Worm (Caenorhabditis elegans) whole organism, L4 larva: ENCODE data around the gene cnp-3.
A peak's percentile ranks its signal among the peaks of the same experiment; 100 is the strongest.

Source experiments
- F37D6.2 ChIP-seq: sonication (generic microtip); optimal IDR thresholded peaks from 2 replicates; lab custom pipeline; 2016; ENCODE audit warnings: mild to moderate bottlenecking, missing genetic modification characterization, missing compliant biosample characterization
- Y5F2A.4 ChIP-seq: fragments of 200-800 bp; sonication (Bioruptor generic); optimal IDR thresholded peaks from 2 replicates; lab custom pipeline; 2018; ENCODE audit warnings: mild to moderate bottlenecking, missing genetic modification characterization, missing compliant biosample characterization
- ZK546.5 ChIP-seq, 2 experiments: sonication (generic microtip); optimal IDR thresholded peaks; 2 replicates each; lab custom pipeline; 2017; ENCODE audit warnings: missing biosample characterization in 2 of 2, missing genetic modification characterization in 2 of 2
- aha-1 ChIP-seq: fragments of 150-350 bp; peaks from one replicate; lab custom pipeline; 2014; ENCODE audit warnings: missing biosample characterization, missing genetic modification characterization
- ceh-20 ChIP-seq: fragments of 200-800 bp; sonication (Bioruptor generic); IDR thresholded peaks from 2 replicates; pipeline ENCODE4 v1.3.6; 2022; ENCODE audit warnings: missing genetic modification reagents, missing genetic modification characterization, missing compliant biosample characterization
- ceh-82 ChIP-seq: sonication (generic microtip); optimal IDR thresholded peaks from 2 replicates; lab custom pipeline; 2017; ENCODE audit warnings: missing biosample characterization, missing genetic modification characterization
- cey-2 ChIP-seq: sonication (generic microtip); optimal IDR thresholded peaks from 3 replicates; lab custom pipeline; 2017; ENCODE audit warnings: missing genetic modification characterization, mild to moderate bottlenecking, missing compliant biosample characterization, antibody characterized with exemption, borderline replicate concordance; ENCODE audit not compliant: insufficient read depth
- ctbp-1 ChIP-seq: fragments of 200-800 bp; sonication (Bioruptor generic); IDR thresholded peaks from 2 replicates; pipeline ENCODE4 v1.3.6; 2022; ENCODE audit warnings: missing genetic modification reagents, missing genetic modification characterization, missing compliant biosample characterization
- daf-12 ChIP-seq: fragments of 150-350 bp; optimal IDR thresholded peaks from 2 replicates; lab custom pipeline; 2014; ENCODE audit warnings: missing biosample characterization, missing genetic modification reagents, missing genetic modification characterization
- daf-16 ChIP-seq, 3 experiments: sonication (generic microtip); optimal IDR thresholded peaks; 2 replicates each; lab custom pipeline; 2016 to 2017; ENCODE audit warnings: missing genetic modification characterization in 3 of 3, missing genetic modification reagents in 3 of 3, mild to moderate bottlenecking in 2 of 3, missing compliant biosample characterization in 2 of 3, missing biosample characterization in 1 of 3, moderate library complexity in 1 of 3
- dmd-6 ChIP-seq: fragments of 200-800 bp; sonication (Bioruptor generic); IDR thresholded peaks from 2 replicates; pipeline ENCODE4 v1.3.6; 2022; ENCODE audit warnings: missing genetic modification reagents, missing genetic modification characterization, missing compliant biosample characterization
- duxl-1 ChIP-seq: sonication (generic microtip); optimal IDR thresholded peaks from 2 replicates; lab custom pipeline; 2016; ENCODE audit warnings: mild to moderate bottlenecking, missing genetic modification characterization, moderate library complexity, missing compliant biosample characterization; ENCODE audit not compliant: poor library complexity
- egl-27 ChIP-seq: sonication (generic microtip); optimal IDR thresholded peaks from 3 replicates; lab custom pipeline; 2017; ENCODE audit warnings: missing biosample characterization, missing genetic modification reagents, missing genetic modification characterization
- fos-1 ChIP-seq: fragments of 150-350 bp; optimal IDR thresholded peaks from 2 replicates; lab custom pipeline; 2014; ENCODE audit warnings: missing biosample characterization, missing genetic modification characterization
- hif-1 ChIP-seq, 2 experiments: sonication (generic microtip); optimal IDR thresholded peaks; 2 replicates each; lab custom pipeline; 2016 to 2017; ENCODE audit warnings: missing compliant biosample characterization in 2 of 2, missing genetic modification characterization in 2 of 2, missing genetic modification reagents in 2 of 2, missing genotype in 2 of 2, mild to moderate bottlenecking in 1 of 2
- hlh-30 ChIP-seq: sonication (generic microtip); optimal IDR thresholded peaks from 2 replicates; lab custom pipeline; 2017; ENCODE audit warnings: antibody characterized with exemption, mild to moderate bottlenecking, missing genetic modification characterization, missing compliant biosample characterization; ENCODE audit not compliant: insufficient read depth
- hmg-1.1 ChIP-seq: fragments of 200-800 bp; sonication (Bioruptor generic); IDR thresholded peaks from 2 replicates; pipeline ENCODE4 v1.3.6; 2022; ENCODE audit warnings: missing genetic modification reagents, missing genetic modification characterization, missing compliant biosample characterization
- lim-7 ChIP-seq: fragments of 200-800 bp; sonication (Bioruptor generic); IDR thresholded peaks from 2 replicates; pipeline ENCODE4 v1.3.6; 2022; ENCODE audit warnings: missing genetic modification characterization, missing compliant biosample characterization
- lin-13 ChIP-seq: fragments of 150-350 bp; optimal IDR thresholded peaks from 2 replicates; lab custom pipeline; 2014; ENCODE audit warnings: missing biosample characterization, missing genetic modification reagents, missing genetic modification characterization
- lin-15B ChIP-seq: fragments of 150-350 bp; sonication (generic microtip); optimal IDR thresholded peaks from 3 replicates; lab custom pipeline; 2014; ENCODE audit warnings: missing biosample characterization, missing genetic modification characterization
- lin-38 ChIP-seq: fragments of 200-800 bp; sonication (Bioruptor generic); IDR thresholded peaks from 2 replicates; pipeline ENCODE4 v1.3.6; 2022; ENCODE audit warnings: missing genetic modification reagents, missing genetic modification characterization, missing compliant biosample characterization
- lin-39 ChIP-seq: fragments of 150-350 bp; optimal IDR thresholded peaks from 2 replicates; lab custom pipeline; 2014; ENCODE audit warnings: missing biosample characterization, missing genetic modification reagents, missing genetic modification characterization
- lir-3 ChIP-seq: sonication (generic microtip); optimal IDR thresholded peaks from 2 replicates; lab custom pipeline; 2016; ENCODE audit warnings: mild to moderate bottlenecking, missing genetic modification characterization, missing compliant biosample characterization
- madf-5 ChIP-seq, 2 experiments: fragments of 200-800 bp; sonication (Bioruptor generic); IDR thresholded peaks; 2 replicates each; pipeline ENCODE4 v1.3.6; 2022; ENCODE audit warnings: missing compliant biosample characterization in 2 of 2, missing genetic modification characterization in 2 of 2
- mdl-1 ChIP-seq, 2 experiments: fragments of 150-350 bp in 1 of 2; sonication (generic microtip) in 1 of 2; optimal IDR thresholded peaks; 2 replicates each; lab custom pipeline; 2014 to 2017; ENCODE audit warnings: missing biosample characterization in 2 of 2, missing genetic modification characterization in 2 of 2
- mes-2 ChIP-seq: sonication (generic microtip); optimal IDR thresholded peaks from 2 replicates; lab custom pipeline; 2016; ENCODE audit warnings: missing genotype, mild to moderate bottlenecking, missing genetic modification characterization, missing compliant biosample characterization; ENCODE audit not compliant: poor library complexity, severe bottlenecking
- mxl-2 ChIP-seq: fragments of 200-800 bp; sonication (Bioruptor generic); conservative IDR thresholded peaks from 2 replicates; pipeline ENCODE4 v1.3.6; 2022; ENCODE audit warnings: missing genetic modification reagents, missing genetic modification characterization, missing compliant biosample characterization
- nhr-237 ChIP-seq: sonication (generic microtip); optimal IDR thresholded peaks from 2 replicates; lab custom pipeline; 2017; ENCODE audit warnings: missing biosample characterization, missing genetic modification characterization
- nhr-28 ChIP-seq: fragments of 150-350 bp; optimal IDR thresholded peaks from 2 replicates; lab custom pipeline; 2014; ENCODE audit warnings: missing biosample characterization, missing genetic modification characterization
- nhr-48 ChIP-seq: sonication (generic microtip); optimal IDR thresholded peaks from 2 replicates; lab custom pipeline; 2016; ENCODE audit warnings: mild to moderate bottlenecking, missing genetic modification characterization, missing compliant biosample characterization
- nhr-76 ChIP-seq: fragments of 150-350 bp; optimal IDR thresholded peaks from 2 replicates; lab custom pipeline; 2014; ENCODE audit warnings: missing biosample characterization, missing genetic modification characterization
- pha-4 ChIP-seq, 2 experiments: fragments of 150-350 bp in 1 of 2; fragments of 200-800 bp in 1 of 2; sonication (Bioruptor generic) in 1 of 2; IDR thresholded peaks in 1 of 2; optimal IDR thresholded peaks in 1 of 2; 2 replicates each; pipeline versions ENCODE4 v1.3.6 to Lab custom; 2014 to 2022; ENCODE audit warnings: missing genetic modification characterization in 2 of 2, missing genetic modification reagents in 2 of 2, missing biosample characterization in 1 of 2, missing compliant biosample characterization in 1 of 2
- pqm-1 ChIP-seq: sonication (generic microtip); optimal IDR thresholded peaks from 2 replicates; lab custom pipeline; 2017; ENCODE audit warnings: missing biosample characterization, missing genetic modification characterization
- saeg-2 ChIP-seq: fragments of 200-800 bp; sonication (Bioruptor generic); IDR thresholded peaks from 2 replicates; pipeline ENCODE4 v1.3.6; 2022; ENCODE audit warnings: missing genetic modification reagents, missing genetic modification characterization, missing compliant biosample characterization
- sdz-12 ChIP-seq: fragments of 200-800 bp; sonication (Bioruptor generic); optimal IDR thresholded peaks from 2 replicates; lab custom pipeline; 2018; ENCODE audit warnings: mild to moderate bottlenecking, missing genetic modification characterization, missing compliant biosample characterization
- set-16 ChIP-seq: fragments of 200-800 bp; sonication (Bioruptor generic); IDR thresholded peaks from 2 replicates; pipeline ENCODE4 v1.3.6; 2022; ENCODE audit warnings: missing genetic modification reagents, missing genetic modification characterization, missing compliant biosample characterization
- snpc-1.2 ChIP-seq: fragments of 200-800 bp; sonication (Bioruptor generic); IDR thresholded peaks from 2 replicates; pipeline ENCODE4 v1.3.6; 2022; ENCODE audit warnings: missing genetic modification reagents, missing genetic modification characterization, missing compliant biosample characterization
- spr-1 ChIP-seq: sonication (generic microtip); optimal IDR thresholded peaks from 2 replicates; lab custom pipeline; 2016; ENCODE audit warnings: mild to moderate bottlenecking, missing genetic modification characterization, missing compliant biosample characterization
- unc-39 ChIP-seq: sonication (generic microtip); optimal IDR thresholded peaks from 2 replicates; lab custom pipeline; 2017; ENCODE audit warnings: missing biosample characterization, missing genetic modification characterization
- unc-62 ChIP-seq, 3 experiments: fragments of 150-350 bp in 1 of 3; sonication (generic microtip); optimal IDR thresholded peaks in 2 of 3; peaks in 1 of 3; 1 replicate in 1 of 3; 2 replicates in 2 of 3; lab custom pipeline; 2014 to 2017; ENCODE audit warnings: missing biosample characterization in 3 of 3, missing genetic modification characterization in 3 of 3, missing genetic modification reagents in 3 of 3, missing genotype in 1 of 3
- zag-1 ChIP-seq: fragments of 150-350 bp; optimal IDR thresholded peaks from 2 replicates; lab custom pipeline; 2014; ENCODE audit warnings: missing biosample characterization, missing genetic modification characterization
- zfp-2 ChIP-seq: sonication (generic microtip); optimal IDR thresholded peaks from 2 replicates; lab custom pipeline; 2016; ENCODE audit warnings: mild to moderate bottlenecking, missing genetic modification characterization, missing compliant biosample characterization
- zfp-3 ChIP-seq: fragments of 200-800 bp; sonication (Bioruptor generic); conservative IDR thresholded peaks from 2 replicates; pipeline ENCODE4 v1.3.6; 2022; ENCODE audit warnings: missing genetic modification reagents, missing genetic modification characterization, missing compliant biosample characterization
- zip-2 ChIP-seq: fragments of 150-350 bp; optimal IDR thresholded peaks from 2 replicates; lab custom pipeline; 2014; ENCODE audit warnings: missing biosample characterization, missing genetic modification characterization
- ztf-7 ChIP-seq: fragments of 150-350 bp; optimal IDR thresholded peaks from 2 replicates; lab custom pipeline; 2014; ENCODE audit warnings: missing biosample characterization, missing genetic modification characterization

The cnp-3 gene

DNA sequence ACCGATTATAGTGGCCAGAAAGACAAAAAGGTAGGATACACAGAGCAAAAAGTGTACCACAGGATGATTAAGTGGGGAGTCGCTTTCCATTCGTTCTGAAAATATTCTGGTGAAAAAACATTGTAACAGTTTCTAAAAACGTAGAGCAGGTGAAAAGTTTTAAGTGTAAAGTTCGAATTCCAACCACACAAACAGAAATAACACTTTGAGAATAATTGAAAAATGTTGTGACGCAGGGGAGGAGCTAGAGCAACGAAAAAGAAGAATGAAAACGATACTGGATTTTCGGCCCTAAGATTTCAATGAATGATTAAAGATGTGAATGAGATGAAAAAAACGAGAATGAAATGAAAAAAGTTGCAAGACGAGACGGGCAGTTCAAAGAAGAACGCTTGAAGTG lies 20.0 kb upstream of the cnp-3 start, which contains the start of gene npr-21:
Gene npr-21, minus strand, starts transcription at position 101 of the 400 bp plus-strand sequence.
- no peak for TF ChIP-seq F37D6.2 (tag; lab: Kevin White, UChicago)

DNA sequence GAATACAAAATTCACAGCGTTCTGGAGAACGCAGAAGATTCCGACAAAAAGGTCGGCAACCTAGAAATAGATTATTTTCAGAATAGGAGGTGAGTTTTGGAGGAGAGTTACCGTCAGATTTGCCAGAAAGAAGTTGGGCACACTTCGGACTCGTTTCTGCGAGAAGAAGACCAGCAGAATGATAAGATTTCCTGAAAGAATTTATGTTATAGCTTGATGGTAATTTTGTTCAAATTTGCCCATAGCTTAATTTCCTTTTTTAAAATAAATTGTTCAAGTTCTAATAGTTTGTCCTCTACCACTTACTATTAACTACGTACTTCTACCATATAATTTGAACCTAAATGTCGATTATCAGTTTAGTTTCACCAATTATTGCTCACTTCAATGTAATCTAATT lies 19.2 kb upstream of the cnp-3 start:
- TF ChIP-seq aha-1 (tag; lab: Kevin White, UChicago) = peak; percentile 54
- no peak for TF ChIP-seq egl-27 (tag; lab: Kevin White, UChicago)
- TF ChIP-seq ctbp-1 (GFP tag; lab: Robert Waterston, UW) = no peak
- no peak for TF ChIP-seq set-16 (GFP tag; lab: Robert Waterston, UW)
- TF ChIP-seq lin-13 (GFP tag; lab: Kevin White, UChicago) = no peak
- no peak for TF ChIP-seq mdl-1 (tag; optimal IDR thresholded peaks at IDR 0.05; lab: Kevin White, UChicago)
- TF ChIP-seq ztf-7 = no peak
- TF ChIP-seq lin-39 (tag; lab: Kevin White, UChicago) = no peak
- TF ChIP-seq unc-62 (GFP tag; optimal IDR thresholded peaks at IDR 0.05 in 1 of 2; lab: Kevin White, UChicago) = peak in 1 of 2 experiments; percentile 85
- TF ChIP-seq unc-62 (tag; optimal IDR thresholded peaks at IDR 0.05; lab: Kevin White, UChicago) = no peak

DNA sequence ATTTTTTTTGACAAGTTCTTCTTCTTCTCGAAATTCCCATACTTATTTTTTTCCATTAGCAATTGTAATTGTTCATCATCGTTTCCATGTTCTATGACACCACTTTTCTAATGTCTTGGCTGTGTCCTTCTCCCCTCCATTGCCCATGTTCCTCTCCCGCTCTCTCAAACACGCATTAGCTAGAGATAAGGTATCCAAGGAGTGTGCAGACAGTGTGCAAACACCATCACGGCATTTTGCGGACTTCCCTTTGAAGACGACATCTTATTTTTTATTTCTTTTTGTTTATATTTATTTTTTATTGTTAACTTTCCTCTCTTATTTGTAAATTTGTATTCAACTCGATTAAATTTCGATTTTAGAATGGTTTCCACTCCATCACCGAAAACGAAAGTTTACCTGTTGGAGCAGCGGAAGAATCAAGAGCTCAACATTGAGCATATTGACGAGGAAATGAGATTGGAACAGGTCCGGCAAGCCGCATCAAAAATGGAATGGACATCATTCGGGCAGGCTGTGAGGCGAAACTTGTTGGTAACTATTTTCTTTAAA lies 13.3 kb upstream of the cnp-3 start, which contains the start of gene mdt-1.2:
Gene mdt-1.2, plus strand, starts transcription at position 363 of the 552 bp plus-strand sequence.
- TF ChIP-seq pha-4 (GFP tag; IDR thresholded peaks at IDR 0.05; lab: Robert Waterston, UW) (peak; percentile 47; the same call in 1 of the 2 replicates), pha-4 (tag; optimal IDR thresholded peaks at IDR 0.05; lab: Kevin White, UChicago) (peak; percentile 85), ZK546.5 (tag; optimal IDR thresholded peaks at IDR 0.05; lab: Kevin White, UChicago) (no peak), ceh-82 (tag; lab: Kevin White, UChicago) (no peak), zfp-2 (tag; lab: Kevin White, UChicago) (no peak), ztf-7 (no peak), hmg-1.1 (peak; percentile 86), mxl-2 (GFP tag; lab: Robert Waterston, UW) (no peak), Y5F2A.4 (GFP tag; lab: Kevin White, UChicago) (no peak), daf-12 (tag; lab: Kevin White, UChicago) (no peak), nhr-28 (peak; percentile 66), spr-1 (tag; lab: Kevin White, UChicago) (no peak), nhr-237 (tag; lab: Kevin White, UChicago) (no peak), duxl-1 (tag; lab: Kevin White, UChicago) (no peak), saeg-2 (GFP tag; lab: Robert Waterston, UW) (no peak), cey-2 (tag; lab: Kevin White, UChicago) (no peak), unc-62 (GFP tag; optimal IDR thresholded peaks at IDR 0.05 in 1 of 2; lab: Kevin White, UChicago) (no peak), unc-62 (tag; optimal IDR thresholded peaks at IDR 0.05; lab: Kevin White, UChicago) (no peak), zag-1 (no peak), lir-3 (tag; lab: Kevin White, UChicago) (no peak), hif-1 (tag; optimal IDR thresholded peaks at IDR 0.05; lab: Kevin White, UChicago) (peak in 1 of 2 experiments; percentile 31), nhr-48 (tag; lab: Kevin White, UChicago) (peak; percentile 8), madf-5 (GFP tag; IDR thresholded peaks at IDR 0.05; lab: Robert Waterston, UW) (no peak), pqm-1 (tag; lab: Kevin White, UChicago) (no peak), daf-16 (GFP tag; optimal IDR thresholded peaks at IDR 0.05; lab: Kevin White, UChicago) (no peak), daf-16 (tag; optimal IDR thresholded peaks at IDR 0.05; lab: Kevin White, UChicago) (peak; percentile 69), zip-2 (no peak), unc-39 (tag; lab: Kevin White, UChicago) (no peak), lin-38 (GFP tag; lab: Robert Waterston, UW) (no peak), sdz-12 (GFP tag; lab: Kevin White, UChicago) (no peak), mes-2 (tag; lab: Kevin White, UChicago) (peak; percentile 88), lim-7 (GFP tag; lab: Robert Waterston, UW) (no peak), lin-15B (tag; lab: Kevin White, UChicago) (no peak), zfp-3 (GFP tag; lab: Robert Waterston, UW) (no peak), dmd-6 (GFP tag; lab: Robert Waterston, UW) (peak; percentile 55), ceh-20 (GFP tag; lab: Robert Waterston, UW) (no peak), hlh-30 (tag; lab: Kevin White, UChicago) (peak; percentile 61), snpc-1.2 (GFP tag; lab: Robert Waterston, UW) (no peak), fos-1 (tag; lab: Kevin White, UChicago) (no peak), nhr-76 (no peak)
